Fruit fly (Drosophila melanogaster) whole organism, embryonic: ENCODE data around the gene Mob3.

Experiments used
- Atf3 ChIP-seq: fragments of 200-800 bp; sonication (Bioruptor generic); optimal IDR thresholded peaks from 3 replicates; lab custom pipeline; 2016; ENCODE audit warnings: missing biosample characterization, missing genetic modification characterization
- CG11560 ChIP-seq: fragments of 200-800 bp; sonication (Bioruptor generic); IDR thresholded peaks from 3 replicates; pipeline ENCODE4 v1.3.6; 2022; ENCODE audit warnings: missing biosample characterization, missing genetic modification characterization
- CG12391 ChIP-seq: fragments of 200-800 bp; sonication (Bioruptor generic); optimal IDR thresholded peaks from 3 replicates; lab custom pipeline; 2018; ENCODE audit warnings: missing biosample characterization, mild to moderate bottlenecking, missing genetic modification characterization, moderate library complexity
- CG15514 ChIP-seq: fragments of 200-800 bp; sonication (Bioruptor generic); optimal IDR thresholded peaks from 3 replicates; lab custom pipeline; 2017; ENCODE audit warnings: missing biosample characterization, missing genetic modification characterization, mild to moderate bottlenecking, moderate library complexity, missing genetic modification reagents
- CG1603 ChIP-seq: fragments of 200-800 bp; sonication (Bioruptor generic); optimal IDR thresholded peaks from 2 replicates; lab custom pipeline; 2019; ENCODE audit warnings: missing biosample characterization, mild to moderate bottlenecking, missing genetic modification characterization, moderate library complexity
- CG17568 ChIP-seq: fragments of 200-800 bp; sonication (Bioruptor generic); optimal IDR thresholded peaks from 2 replicates; lab custom pipeline; 2018; ENCODE audit warnings: missing biosample characterization, mild to moderate bottlenecking, missing genetic modification characterization, moderate library complexity
- CG17829 ChIP-seq: fragments of 200-800 bp; optimal IDR thresholded peaks from 2 replicates; lab custom pipeline; 2019; ENCODE audit warnings: missing biosample characterization, mild to moderate bottlenecking, missing genetic modification characterization, moderate library complexity
- CG2712 ChIP-seq: fragments of 200-800 bp; optimal IDR thresholded peaks from 3 replicates; lab custom pipeline; 2019; ENCODE audit warnings: missing biosample characterization, mild to moderate bottlenecking, missing genetic modification characterization, moderate library complexity
- CG31224 ChIP-seq: fragments of 200-800 bp; sonication (Bioruptor generic); IDR thresholded peaks from 2 replicates; pipeline ENCODE4 v1.3.6; 2022; ENCODE audit warnings: missing biosample characterization, missing genetic modification characterization
- CG34376 ChIP-seq: fragments of 200-800 bp; sonication (Bioruptor generic); optimal IDR thresholded peaks from 2 replicates; lab custom pipeline; 2018; ENCODE audit warnings: missing biosample characterization, mild to moderate bottlenecking, missing genetic modification characterization
- CG4617 ChIP-seq: fragments of 200-800 bp; sonication (Bioruptor generic); optimal IDR thresholded peaks from 3 replicates; lab custom pipeline; 2016; ENCODE audit warnings: missing biosample characterization, missing genetic modification characterization, borderline replicate concordance
- CG4820 ChIP-seq: fragments of 200-800 bp; sonication (Bioruptor generic); optimal IDR thresholded peaks from 3 replicates; lab custom pipeline; 2016; ENCODE audit warnings: missing biosample characterization, missing genetic modification characterization
- CG9727 ChIP-seq: fragments of 200-800 bp; sonication (Bioruptor generic); optimal IDR thresholded peaks from 3 replicates; lab custom pipeline; 2017; ENCODE audit warnings: missing biosample characterization, mild to moderate bottlenecking, missing genetic modification characterization
- D19B ChIP-seq: fragments of 200-800 bp; sonication (Bioruptor generic); optimal IDR thresholded peaks from 2 replicates; lab custom pipeline; 2017; ENCODE audit warnings: missing biosample characterization, mild to moderate bottlenecking, missing genetic modification characterization
- Dll ChIP-seq: fragments of 200-800 bp; sonication (Bioruptor generic); IDR thresholded peaks from 4 replicates; pipeline ENCODE4 v1.3.6; 2022; ENCODE audit warnings: missing biosample characterization, missing genetic modification characterization; ENCODE audit not compliant: partially characterized antibody
- Doc3 ChIP-seq: fragments of 200-800 bp; sonication (Bioruptor generic); IDR thresholded peaks from 3 replicates; pipeline ENCODE4 v1.3.6; 2022; ENCODE audit warnings: missing biosample characterization, missing genetic modification characterization; ENCODE audit not compliant: partially characterized antibody
- Dref ChIP-seq: fragments of 200-800 bp; sonication (Bioruptor generic); IDR thresholded peaks from 2 replicates; pipeline ENCODE4 v1.3.6; 2022; ENCODE audit warnings: missing biosample characterization, missing genetic modification characterization
- Ets65A ChIP-seq: fragments of 200-800 bp; sonication (Bioruptor generic); peaks from one replicate; lab custom pipeline; 2016; ENCODE audit warnings: missing biosample characterization, missing genetic modification characterization
- HHEX ChIP-seq: fragments of 200-800 bp; sonication (Bioruptor generic); optimal IDR thresholded peaks from 3 replicates; lab custom pipeline; 2017; ENCODE audit warnings: missing biosample characterization, mild to moderate bottlenecking, missing genetic modification characterization, missing genetic modification reagents
- HLH54F ChIP-seq: fragments of 200-800 bp; sonication (Bioruptor generic); optimal IDR thresholded peaks from 3 replicates; lab custom pipeline; 2016; ENCODE audit warnings: missing biosample characterization, missing genetic modification characterization
- Hr3 ChIP-seq: fragments of 200-800 bp; sonication (Bioruptor generic); optimal IDR thresholded peaks from 3 replicates; lab custom pipeline; 2016; ENCODE audit warnings: missing biosample characterization, missing genetic modification characterization
- Sin3A ChIP-seq: fragments of >200 bp; optimal IDR thresholded peaks from 2 replicates; lab custom pipeline; 2018
- Vsx1 ChIP-seq: fragments of 200-800 bp; sonication (Bioruptor generic); optimal IDR thresholded peaks from 2 replicates; lab custom pipeline; 2017; ENCODE audit warnings: missing biosample characterization, mild to moderate bottlenecking, missing genetic modification characterization, missing genetic modification reagents
- amos ChIP-seq: fragments of 200-800 bp; sonication (Bioruptor generic); IDR thresholded peaks from 2 replicates; pipeline ENCODE4 v1.3.6; 2022; ENCODE audit warnings: missing biosample characterization, missing genetic modification characterization; ENCODE audit not compliant: partially characterized antibody
- bbx ChIP-seq: fragments of 200-800 bp; sonication (Bioruptor generic); IDR thresholded peaks from 2 replicates; pipeline ENCODE4 v1.3.6; 2022; ENCODE audit warnings: missing biosample characterization, missing genetic modification characterization; ENCODE audit not compliant: partially characterized antibody
- bsh ChIP-seq, 2 experiments: fragments of 200-800 bp; sonication (Bioruptor generic); optimal IDR thresholded peaks; 2 replicates each; lab custom pipeline; 2017 to 2018; ENCODE audit warnings: mild to moderate bottlenecking in 2 of 2, missing biosample characterization in 2 of 2, missing genetic modification characterization in 2 of 2, moderate library complexity in 1 of 2
- crp ChIP-seq, 2 experiments: fragments of 200-800 bp; sonication (Bioruptor generic); optimal IDR thresholded peaks; 2 replicates in 1 of 2; 3 replicates in 1 of 2; lab custom pipeline; 2017; ENCODE audit warnings: missing biosample characterization in 2 of 2, missing genetic modification characterization in 2 of 2, mild to moderate bottlenecking in 1 of 2, moderate library complexity in 1 of 2
- dimm ChIP-seq: fragments of 200-800 bp; sonication (Bioruptor generic); IDR thresholded peaks from 2 replicates; pipeline ENCODE4 v1.3.6; 2022; ENCODE audit warnings: missing biosample characterization, missing genetic modification characterization
- dmrt11E ChIP-seq: fragments of 200-800 bp; sonication (Bioruptor generic); optimal IDR thresholded peaks from 3 replicates; lab custom pipeline; 2018; ENCODE audit warnings: missing biosample characterization, mild to moderate bottlenecking, missing genetic modification characterization, moderate library complexity
- emc ChIP-seq: fragments of 200-800 bp; sonication (Bioruptor generic); optimal IDR thresholded peaks from 2 replicates; lab custom pipeline; 2016; ENCODE audit warnings: missing biosample characterization, missing genetic modification characterization
- fd96Cb ChIP-seq: fragments of 200-800 bp; sonication (Bioruptor generic); optimal IDR thresholded peaks from 2 replicates; lab custom pipeline; 2018; ENCODE audit warnings: missing biosample characterization, mild to moderate bottlenecking, missing genetic modification characterization, moderate library complexity
- gfzf ChIP-seq: fragments of 200-800 bp; sonication (Bioruptor generic); optimal IDR thresholded peaks from 2 replicates; lab custom pipeline; 2016; ENCODE audit warnings: missing biosample characterization, mild to moderate bottlenecking, missing genetic modification characterization, moderate library complexity
- grau ChIP-seq: fragments of 200-800 bp; optimal IDR thresholded peaks from 3 replicates; lab custom pipeline; 2019; ENCODE audit warnings: missing biosample characterization, mild to moderate bottlenecking, missing genetic modification characterization, moderate library complexity
- hb ChIP-seq: fragments of 200-800 bp; sonication (Bioruptor generic); IDR thresholded peaks from 3 replicates; pipeline ENCODE4 v1.3.6; 2022; ENCODE audit warnings: missing biosample characterization, missing genetic modification characterization; ENCODE audit not compliant: partially characterized antibody
- kah ChIP-seq: fragments of 200-800 bp; sonication (Bioruptor generic); optimal IDR thresholded peaks from 2 replicates; lab custom pipeline; 2018; ENCODE audit warnings: missing biosample characterization, mild to moderate bottlenecking, missing genetic modification characterization
- lbe ChIP-seq: fragments of 200-800 bp; sonication (Bioruptor generic); optimal IDR thresholded peaks from 2 replicates; lab custom pipeline; 2016; ENCODE audit warnings: missing biosample characterization, mild to moderate bottlenecking, missing genetic modification characterization
- lilli ChIP-seq: fragments of 200-800 bp; sonication (Bioruptor generic); optimal IDR thresholded peaks from 3 replicates; lab custom pipeline; 2016; ENCODE audit warnings: missing biosample characterization, missing genetic modification characterization
- luna ChIP-seq: fragments of 200-800 bp; sonication (Bioruptor generic); optimal IDR thresholded peaks from 2 replicates; lab custom pipeline; 2016; ENCODE audit warnings: missing biosample characterization, missing genetic modification characterization
- mirr ChIP-seq: fragments of 200-800 bp; sonication (Bioruptor generic); optimal IDR thresholded peaks from 3 replicates; lab custom pipeline; 2018; ENCODE audit warnings: missing biosample characterization, mild to moderate bottlenecking, missing genetic modification characterization
- nerfin-2 ChIP-seq: fragments of 200-800 bp; sonication (Bioruptor generic); IDR thresholded peaks from 2 replicates; pipeline ENCODE4 v1.3.6; 2022; ENCODE audit warnings: missing biosample characterization, missing genetic modification characterization; ENCODE audit not compliant: partially characterized antibody
- pzg ChIP-seq: fragments of 200-800 bp; sonication (Bioruptor generic); optimal IDR thresholded peaks from 3 replicates; lab custom pipeline; 2018; ENCODE audit warnings: missing biosample characterization, mild to moderate bottlenecking, missing genetic modification characterization, moderate library complexity
- row ChIP-seq: fragments of 200-800 bp; sonication (Bioruptor generic); IDR thresholded peaks from 3 replicates; pipeline ENCODE4 v1.3.6; 2022; ENCODE audit warnings: missing biosample characterization, missing genetic modification characterization
- sima ChIP-seq: fragments of 200-800 bp; sonication (Bioruptor generic); optimal IDR thresholded peaks from 2 replicates; lab custom pipeline; 2016; ENCODE audit warnings: missing biosample characterization, missing genetic modification characterization
- sug ChIP-seq: fragments of 200-800 bp; optimal IDR thresholded peaks from 2 replicates; lab custom pipeline; 2019; ENCODE audit warnings: missing biosample characterization, mild to moderate bottlenecking, missing genetic modification characterization, moderate library complexity
- tll ChIP-seq, 2 experiments: fragments of 200-800 bp in 1 of 2; fragments of >200 bp in 1 of 2; sonication (Bioruptor generic) in 1 of 2; optimal IDR thresholded peaks; 2 replicates each; lab custom pipeline; 2017 to 2019; ENCODE audit warnings: missing biosample characterization in 2 of 2, missing genetic modification characterization in 2 of 2, mild to moderate bottlenecking in 1 of 2, moderate library complexity in 1 of 2
- vnd ChIP-seq: fragments of 200-800 bp; sonication (Bioruptor generic); IDR thresholded peaks from 3 replicates; pipeline ENCODE4 v1.3.6; 2022; ENCODE audit warnings: missing biosample characterization, missing genetic modification characterization; ENCODE audit not compliant: partially characterized antibody

Mob3 gene

dm6 chr2L:10220501-10221386 lies 44.4 kb upstream of the Mob3 start, which contains the start of the genes Npc1a and Prosalpha6 (continued):
- peak; percentile 78; the same call in 1 of the 2 replicates for TF ChIP-seq amos (GFP tag; lab: Robert Waterston, UW)
- TF ChIP-seq CG11560 (tag; lab: Robert Waterston, UW), result peak; percentile 91; the same call in 2 of the 3 replicates
- TF ChIP-seq kah, result peak; percentile 2
- TF ChIP-seq dimm (GFP tag; lab: Robert Waterston, UW), result no peak
- peak; percentile 77 for TF ChIP-seq pzg (GFP tag; lab: Kevin White, UChicago)
- TF ChIP-seq HLH54F (GFP tag; lab: Kevin White, UChicago), result peak; percentile 5
- TF ChIP-seq lbe (GFP tag; lab: Kevin White, UChicago), result no peak
- TF ChIP-seq CG1603, result peak; percentile 100
- TF ChIP-seq tll (GFP tag; optimal IDR thresholded peaks at IDR 0.05; lab: Kevin White, UChicago), result peak in 1 of 2 experiments; percentile 66
- TF ChIP-seq dmrt11E (tag; lab: Kevin White, UChicago), result peak; percentile 32
- TF ChIP-seq CG9727, result peak; percentile 12
- TF ChIP-seq mirr (GFP tag; lab: Kevin White, UChicago), result peak; percentile 26
- TF ChIP-seq Vsx1 (GFP tag; lab: Kevin White, UChicago), result no peak
- TF ChIP-seq Hr3, result peak; percentile 17
- TF ChIP-seq sug (tag; lab: Kevin White, UChicago), result peak; percentile 7
- peak; percentile 36 for TF ChIP-seq CG34376
- no peak for TF ChIP-seq CG17568
- TF ChIP-seq bbx (GFP tag; lab: Robert Waterston, UW), result peak; percentile 50; the same call in 1 of the 2 replicates
- TF ChIP-seq Sin3A (lab: Kevin White, UChicago), result peak; percentile 47
- no peak for TF ChIP-seq Atf3
- TF ChIP-seq CG12391 (tag; lab: Kevin White, UChicago), result peak; percentile 55
- TF ChIP-seq CG2712, result peak; percentile 51
- peak; percentile 16 for TF ChIP-seq CG15514 (GFP tag; lab: Kevin White, UChicago)
- peak; percentile 66; the same call in 2 of the 4 replicates for TF ChIP-seq Dll (GFP tag; lab: Robert Waterston, UW)
- peak in 1 of 2 experiments; percentile 10 for TF ChIP-seq crp (GFP tag; optimal IDR thresholded peaks at IDR 0.05; lab: Kevin White, UChicago)
- no peak for TF ChIP-seq sima
- no peak for TF ChIP-seq HHEX (GFP tag; lab: Kevin White, UChicago)
- TF ChIP-seq CG4820, result peak; percentile 34
- TF ChIP-seq luna (GFP tag; lab: Kevin White, UChicago), result peak; percentile 2
- no peak for TF ChIP-seq CG31224
- TF ChIP-seq emc (GFP tag; lab: Kevin White, UChicago), result no peak
- TF ChIP-seq lilli (GFP tag; lab: Kevin White, UChicago), result peak; percentile 28
- TF ChIP-seq Ets65A (GFP tag; lab: Kevin White, UChicago), result peak; percentile 92
- TF ChIP-seq Dref (GFP tag; lab: Robert Waterston, UW), result peak; percentile 79
- TF ChIP-seq grau (tag; lab: Kevin White, UChicago), result no peak
- no peak for TF ChIP-seq bsh (GFP tag; optimal IDR thresholded peaks at IDR 0.05; lab: Kevin White, UChicago)
- peak; percentile 59; the same call in 1 of the 3 replicates for TF ChIP-seq vnd
- peak; percentile 71; the same call in 1 of the 3 replicates for TF ChIP-seq hb
- peak; percentile 71 for TF ChIP-seq row (GFP tag; lab: Robert Waterston, UW)
- TF ChIP-seq CG17829 (tag; lab: Kevin White, UChicago), result peak; percentile 31
- TF ChIP-seq nerfin-2 (GFP tag; lab: Robert Waterston, UW), result 0 out of 2 replicates have a peak, but pooled peaks have one; percentile 27
- peak; percentile 11 for TF ChIP-seq D19B (GFP tag; lab: Kevin White, UChicago)
- TF ChIP-seq gfzf (GFP tag; lab: Kevin White, UChicago), result peak; percentile 8
- TF ChIP-seq CG4617 (GFP tag; lab: Kevin White, UChicago), result peak; percentile 11
- peak; percentile 1 for TF ChIP-seq fd96Cb (tag; lab: Kevin White, UChicago)
- 0 out of 3 replicates have a peak, but pooled peaks have one; percentile 28 for TF ChIP-seq Doc3
